Fruit fly (Drosophila melanogaster): Measurements from ENCODE around the gene CG2691.

- TF ChIP-seq CG14655 (GFP tag; optimal IDR thresholded peaks at IDR 0.05) (no peak), EcR (GFP tag; optimal IDR thresholded peaks at IDR 0.05) (no peak), gl (tag; optimal IDR thresholded peaks at IDR 0.05) (no peak), CG15710 (tag; optimal IDR thresholded peaks at IDR 0.05) (no peak), Pif1B (GFP tag; optimal IDR thresholded peaks at IDR 0.05) (no peak), CG4496 (GFP tag; IDR thresholded peaks at IDR 0.05) (no peak), CG12605 (GFP tag; IDR thresholded peaks at IDR 0.05) (no peak), CG9948 (tag; optimal IDR thresholded peaks at IDR 0.05) (no peak)
Measured at dm6 chrX:13629414-13629813, 5.2 kb upstream of the CG2691 start.
